Worm (Caenorhabditis elegans): Measurements from ENCODE around the gene fipr-5.
A peak's percentile ranks its signal among the peaks of the same experiment; 100 is the strongest.

The fipr-5 gene

DNA sequence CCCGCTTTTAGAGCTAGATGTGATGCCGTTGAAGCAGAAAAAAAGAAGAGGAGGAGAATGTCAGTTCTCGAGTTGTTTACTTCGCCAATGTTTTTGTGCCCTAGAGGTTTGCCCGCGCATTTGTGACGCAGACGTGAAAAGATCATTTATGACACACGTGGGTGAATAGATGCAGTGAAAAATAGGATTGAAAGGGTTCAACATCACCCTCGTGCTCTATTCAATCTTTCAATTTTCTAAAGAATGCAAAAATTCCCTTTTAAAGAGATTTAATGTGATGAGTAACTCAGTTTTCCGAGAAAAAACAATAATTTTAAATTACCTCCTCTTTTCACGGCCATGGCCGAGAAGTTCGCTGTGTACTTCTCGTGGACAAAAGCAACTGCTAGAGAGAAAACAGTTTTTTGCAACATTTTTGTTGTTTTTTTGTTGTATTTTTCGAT is 25.2 kb upstream of the fipr-5 start (continued):
- no peak for TF ChIP-seq hlh-26 (GFP tag; conservative IDR thresholded peaks at IDR 0.05)
- peak; percentile 19 for TF ChIP-seq dpl-1 (GFP tag; optimal IDR thresholded peaks at IDR 0.05)
- TF ChIP-seq nhr-80 (tag; optimal IDR thresholded peaks at IDR 0.05) = no peak
- no peak for TF ChIP-seq him-1 (tag; optimal IDR thresholded peaks at IDR 0.05)
- no peak for TF ChIP-seq ZK185.1 (tag; optimal IDR thresholded peaks at IDR 0.05; ENCODE audit: poor library complexity, severe bottlenecking)
- TF ChIP-seq Y95B8A.8 (GFP tag; IDR thresholded peaks at IDR 0.05) = no peak
- TF ChIP-seq nfyb-1 (GFP tag; IDR thresholded peaks at IDR 0.05) = no peak
- TF ChIP-seq gei-17 (GFP tag; optimal IDR thresholded peaks at IDR 0.05) = no peak

DNA sequence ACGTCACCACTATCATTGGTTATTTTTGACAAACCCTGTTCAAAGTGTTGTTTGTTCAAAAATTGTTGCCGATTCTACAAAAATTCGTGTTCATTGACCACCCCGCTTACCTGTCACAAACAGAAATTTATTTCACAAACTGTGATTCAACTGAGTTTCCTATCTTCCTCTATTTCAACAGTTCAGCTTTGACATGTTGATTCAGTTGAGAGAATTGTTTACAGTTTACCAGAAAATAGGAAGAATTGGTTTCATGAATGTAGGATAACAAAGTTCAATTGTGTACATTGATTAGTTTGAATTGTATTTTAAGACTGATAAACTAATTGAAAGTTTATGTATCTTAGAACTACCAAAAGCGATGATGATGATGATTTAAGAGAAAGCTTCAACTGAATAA is 24.4 kb upstream of the fipr-5 start:
- TF ChIP-seq cebp-1 (GFP tag; IDR thresholded peaks at IDR 0.05) = no peak
- peak; percentile 34 for TF ChIP-seq cebp-1 (tag; optimal IDR thresholded peaks at IDR 0.05)
- TF ChIP-seq somi-1 (GFP tag; optimal IDR thresholded peaks at IDR 0.05) = no peak
- TF ChIP-seq tbx-9 (tag; optimal IDR thresholded peaks at IDR 0.05; ENCODE audit: borderline replicate concordance) = no peak
- peak; percentile 91 for TF ChIP-seq unc-62 (GFP tag; optimal IDR thresholded peaks at IDR 0.05)

DNA sequence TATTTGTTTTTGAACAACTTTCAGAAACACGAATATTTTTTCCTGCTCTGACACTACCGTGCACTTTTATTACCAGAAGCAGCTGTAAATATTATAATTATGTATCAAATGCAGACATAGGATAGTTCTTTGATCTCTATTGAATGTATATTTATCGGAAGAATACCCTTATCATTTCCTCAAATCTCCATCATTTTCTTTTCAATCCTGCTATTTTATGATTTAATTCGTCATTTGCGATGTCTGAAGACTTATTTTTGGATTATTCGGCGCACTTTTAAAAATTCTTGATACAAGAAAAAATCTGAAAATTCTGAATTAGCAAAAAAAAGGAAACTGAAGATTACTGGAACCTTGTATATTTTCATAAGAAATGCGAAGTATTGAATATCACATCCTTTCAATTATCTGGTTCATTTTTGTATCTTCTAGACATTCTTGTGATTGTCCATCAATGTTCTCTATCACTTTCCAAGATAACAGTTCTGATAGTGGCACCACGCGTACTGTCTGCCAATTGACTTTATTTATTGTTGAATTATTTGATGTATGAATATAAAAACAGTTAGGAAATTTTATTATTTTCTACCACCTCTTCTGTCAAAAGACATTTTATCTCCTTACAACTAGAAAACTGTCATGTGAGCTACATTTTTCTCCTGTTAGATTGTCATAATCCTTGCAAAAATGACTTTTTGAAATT is 23.0 kb upstream of the fipr-5 start:
- TF ChIP-seq sea-2 (GFP tag; IDR thresholded peaks at IDR 0.05) = no peak
- TF ChIP-seq lin-40 (tag; optimal IDR thresholded peaks at IDR 0.05) = no peak
- TF ChIP-seq nhr-80 (tag; optimal IDR thresholded peaks at IDR 0.05) = peak; percentile 61

DNA sequence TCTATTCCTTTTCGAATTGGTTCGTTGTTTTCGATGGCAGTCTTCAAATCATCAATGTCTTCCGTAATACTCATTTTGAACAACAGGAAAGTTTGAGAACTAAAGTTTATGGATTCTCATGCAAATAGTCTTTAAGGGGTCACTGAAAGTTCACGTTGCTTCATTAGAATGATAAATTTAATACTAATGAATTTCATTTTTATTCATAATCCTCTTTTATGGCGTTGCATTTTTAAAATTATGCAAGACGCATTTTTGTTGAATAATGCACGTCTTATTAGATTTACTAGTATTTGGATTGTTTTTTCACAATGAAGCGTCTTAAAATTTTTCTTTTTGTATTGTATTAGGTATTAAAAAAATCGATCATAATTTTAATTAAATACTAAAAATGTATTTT is 21.9 kb upstream of the fipr-5 start, which contains the start of gene C12D8.9:
Gene C12D8.9, minus strand, starts transcription at position 101 of the 400 bp plus-strand sequence.
- no peak for TF ChIP-seq egl-44 (GFP tag; IDR thresholded peaks at IDR 0.05)
- no peak for TF ChIP-seq mcd-1 (GFP tag; IDR thresholded peaks at IDR 0.05)
- TF ChIP-seq nhr-27 (tag; optimal IDR thresholded peaks at IDR 0.05) = no peak
- TF ChIP-seq athp-1 (tag; optimal IDR thresholded peaks at IDR 0.05) = no peak
- TF ChIP-seq ceh-79 (tag; optimal IDR thresholded peaks at IDR 0.05) = no peak
- TF ChIP-seq B0261.1 (tag; optimal IDR thresholded peaks at IDR 0.05) = no peak
- TF ChIP-seq K11D2.4 (GFP tag; IDR thresholded peaks at IDR 0.05) = no peak
- no peak for TF ChIP-seq mel-28 (tag; optimal IDR thresholded peaks at IDR 0.05; ENCODE audit: borderline replicate concordance)
- no peak for TF ChIP-seq T26A5.8 (tag; optimal IDR thresholded peaks at IDR 0.05)
- no peak for TF ChIP-seq T07F8.4 (tag; optimal IDR thresholded peaks at IDR 0.05)
- no peak for TF ChIP-seq Y95B8A.8 (GFP tag; IDR thresholded peaks at IDR 0.05)
- TF ChIP-seq zim-3 (tag; optimal IDR thresholded peaks at IDR 0.05) = no peak

DNA sequence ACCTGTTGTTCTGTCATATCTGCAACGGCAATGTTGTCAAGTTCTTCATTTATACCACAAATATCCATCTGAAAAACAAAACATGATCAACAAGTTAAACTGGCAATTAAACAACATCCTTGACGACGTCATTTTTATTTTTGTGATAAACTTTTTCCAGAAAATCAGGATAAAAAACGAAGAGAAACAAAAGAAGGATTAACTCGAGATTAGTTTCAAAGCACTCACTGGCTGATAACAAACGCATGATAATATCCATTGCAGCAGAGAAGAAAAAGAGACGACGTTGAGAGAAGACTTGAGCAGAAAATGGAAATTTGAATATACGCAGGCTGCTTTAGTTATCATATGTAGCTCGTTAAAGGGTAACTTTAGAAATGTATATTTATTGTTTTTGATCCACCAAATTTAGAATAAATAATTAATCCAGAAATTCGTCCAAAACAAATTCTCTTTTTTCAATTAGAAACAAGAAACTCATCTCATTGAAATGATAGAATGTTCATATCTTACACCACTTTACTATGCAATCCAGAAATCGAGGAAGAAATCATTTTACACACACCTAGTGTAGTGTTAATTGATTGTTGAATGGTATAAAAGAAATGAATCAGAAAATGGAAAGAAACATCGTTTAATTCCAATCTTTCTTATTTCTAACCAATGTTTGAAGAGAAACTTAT is 20.0 kb upstream of the fipr-5 start, which contains the start of the genes C12D8.21 and col-148:
Gene C12D8.21, minus strand, starts transcription at position 68 of the 683 bp plus-strand sequence.
Gene col-148, plus strand, starts transcription at position 633 of the 683 bp plus-strand sequence.
- TF ChIP-seq cebp-2 (GFP tag; IDR thresholded peaks at IDR 0.05) (no peak), egrh-3 (GFP tag; IDR thresholded peaks at IDR 0.05) (no peak), attf-3 (GFP tag; conservative IDR thresholded peaks at IDR 0.05) (no peak), attf-6 (GFP tag; IDR thresholded peaks at IDR 0.05) (no peak), Y79H2A.3 (GFP tag; conservative IDR thresholded peaks at IDR 0.05) (no peak), C17E4.6 (GFP tag; IDR thresholded peaks at IDR 0.05) (no peak), ztf-28 (GFP tag; IDR thresholded peaks at IDR 0.05) (no peak), mxl-1 (tag; optimal IDR thresholded peaks at IDR 0.05) (no peak), ets-4 (GFP tag; optimal IDR thresholded peaks at IDR 0.05) (no peak), ztf-25 (GFP tag; IDR thresholded peaks at IDR 0.05) (no peak), tlf-1 (GFP tag; optimal IDR thresholded peaks at IDR 0.05) (no peak), hsf-1 (GFP tag; IDR thresholded peaks at IDR 0.05) (no peak), egl-18 (GFP tag; IDR thresholded peaks at IDR 0.05) (no peak), F39B2.1 (GFP tag; IDR thresholded peaks at IDR 0.05) (no peak), T26A5.8 (tag; optimal IDR thresholded peaks at IDR 0.05) (no peak), let-526 (GFP tag; IDR thresholded peaks at IDR 0.05) (no peak), fkh-3 (tag; optimal IDR thresholded peaks at IDR 0.05) (no peak), lin-26 (GFP tag; IDR thresholded peaks at IDR 0.05) (no peak)
